Worm (Caenorhabditis elegans) whole organism, L4/young adult: ENCODE results near the gene pho-7.

Source experiments
- W03F9.2 ChIP-seq: fragments of 150-350 bp; optimal IDR thresholded peaks from 2 replicates; lab custom pipeline; 2014; ENCODE audit warnings: missing biosample characterization, missing genetic modification characterization
- him-1 ChIP-seq: sonication (generic microtip); optimal IDR thresholded peaks from 2 replicates; lab custom pipeline; 2016; ENCODE audit warnings: missing genotype, missing genetic modification reagents, missing genetic modification characterization, missing compliant biosample characterization

DNA sequence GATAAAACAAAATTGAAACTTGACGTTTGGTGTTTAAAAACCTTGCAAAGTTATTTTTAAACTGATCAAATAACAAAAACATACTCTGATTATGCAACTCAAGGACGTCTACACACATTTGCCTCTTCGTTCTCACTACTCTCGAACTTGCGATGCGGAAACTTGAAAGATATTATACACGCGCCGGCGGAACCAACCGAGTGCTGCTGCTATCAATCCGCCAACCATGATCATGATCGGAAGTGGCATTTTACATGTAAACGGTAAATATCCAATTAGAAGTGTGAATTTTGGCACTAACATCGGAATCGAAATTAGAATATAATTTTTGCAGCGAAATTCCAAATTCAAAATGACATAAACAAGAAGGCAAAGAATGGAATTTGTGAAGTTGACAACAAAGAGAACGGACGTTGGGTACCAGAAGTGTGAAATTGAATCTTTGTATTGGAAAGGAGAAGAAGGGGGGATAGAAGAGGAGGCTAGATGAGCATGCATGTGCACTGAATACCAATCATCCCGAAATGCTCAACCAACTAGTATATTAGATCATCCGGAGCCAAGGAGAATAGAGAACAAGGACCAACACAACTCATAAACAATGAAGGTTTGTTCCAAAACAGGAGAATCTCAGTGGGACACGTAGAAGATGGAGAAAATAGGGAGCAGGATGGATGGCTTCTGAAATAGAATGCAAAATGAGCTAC, 7.7 kb downstream of the pho-7 start:
- TF ChIP-seq W03F9.2 (tag; lab: Kevin White, UChicago) (no peak), him-1 (no peak)
